Worm (Caenorhabditis elegans): ENCODE results near the gene twk-21.

DNA sequence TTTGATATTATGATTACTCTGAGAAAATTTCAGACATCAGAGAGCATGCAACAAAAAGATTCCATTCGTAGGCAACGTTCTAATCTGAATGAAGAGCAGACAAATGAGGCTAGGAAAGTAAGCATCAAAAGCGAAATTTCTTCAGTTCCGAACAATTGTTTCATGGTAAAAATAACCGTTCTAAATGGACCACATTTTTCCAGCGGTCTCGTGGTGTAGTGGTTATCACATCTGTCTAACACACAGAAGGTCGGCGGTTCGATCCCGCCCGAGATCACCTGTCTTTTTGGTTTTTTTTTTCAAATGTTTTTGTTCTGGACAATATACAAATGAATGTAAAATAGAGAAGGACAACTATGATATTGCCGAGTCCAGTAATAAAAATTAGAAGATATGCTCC lies at the start of gene twk-21:
- TF ChIP-seq T22C8.4 (GFP tag; IDR thresholded peaks at IDR 0.05) (no peak), ref-1 (GFP tag; conservative IDR thresholded peaks at IDR 0.05) (no peak), ztf-29 (GFP tag; IDR thresholded peaks at IDR 0.05) (no peak)

All from whole organism, midembryonic.